Fruit fly (Drosophila melanogaster): Measurements from ENCODE around the gene Hsp26.

Hsp26 gene

DNA sequence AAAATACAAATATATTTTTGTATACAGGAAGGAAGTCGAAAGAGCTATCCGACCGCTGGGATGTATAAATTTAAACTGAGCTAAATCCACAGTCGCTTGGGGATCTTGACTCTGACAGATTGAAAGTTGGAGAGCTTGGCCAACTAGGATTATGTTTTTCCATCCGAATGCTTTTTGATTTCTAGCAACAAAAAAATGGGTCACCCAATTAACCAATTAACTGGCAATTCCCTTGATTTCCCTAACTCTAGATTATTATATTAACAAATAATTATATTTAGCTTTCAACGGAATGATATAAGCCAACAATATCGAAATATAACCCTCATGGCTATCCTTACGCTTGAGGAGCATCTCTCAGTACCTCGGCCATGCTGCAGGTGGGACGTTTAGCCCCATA lies 40.1 kb upstream of the Hsp26 start, which contains the start of gene CG3982:
Gene CG3982 (minus strand): TSS at position 101 of the 400 bp plus-strand sequence.
- TF ChIP-seq vvl (GFP tag; IDR thresholded peaks at IDR 0.05), result no peak
- no peak for TF ChIP-seq CG7556 (GFP tag; optimal IDR thresholded peaks at IDR 0.05)
- TF ChIP-seq dysf (GFP tag; IDR thresholded peaks at IDR 0.05), result no peak
- no peak for TF ChIP-seq Vsx1 (GFP tag; optimal IDR thresholded peaks at IDR 0.05)
- no peak for TF ChIP-seq CG6813 (GFP tag; optimal IDR thresholded peaks at IDR 0.05)
- TF ChIP-seq ewg (GFP tag; optimal IDR thresholded peaks at IDR 0.05), result no peak
- no peak for TF ChIP-seq oc (tag; optimal IDR thresholded peaks at IDR 0.05)
- no peak for TF ChIP-seq HLH4C (GFP tag; IDR thresholded peaks at IDR 0.05; ENCODE audit: partially characterized antibody)
- no peak for TF ChIP-seq MBD-R2 (GFP tag; IDR thresholded peaks at IDR 0.05)
- no peak for TF ChIP-seq Usf (GFP tag; optimal IDR thresholded peaks at IDR 0.05)
- no peak for TF ChIP-seq pnt (GFP tag; optimal IDR thresholded peaks at IDR 0.05)
- no peak for TF ChIP-seq CG4328 (GFP tag; optimal IDR thresholded peaks at IDR 0.05)
- TF ChIP-seq wor (GFP tag; IDR thresholded peaks at IDR 0.05), result no peak
- no peak for TF ChIP-seq CG32772 (GFP tag; IDR thresholded peaks at IDR 0.05)

DNA sequence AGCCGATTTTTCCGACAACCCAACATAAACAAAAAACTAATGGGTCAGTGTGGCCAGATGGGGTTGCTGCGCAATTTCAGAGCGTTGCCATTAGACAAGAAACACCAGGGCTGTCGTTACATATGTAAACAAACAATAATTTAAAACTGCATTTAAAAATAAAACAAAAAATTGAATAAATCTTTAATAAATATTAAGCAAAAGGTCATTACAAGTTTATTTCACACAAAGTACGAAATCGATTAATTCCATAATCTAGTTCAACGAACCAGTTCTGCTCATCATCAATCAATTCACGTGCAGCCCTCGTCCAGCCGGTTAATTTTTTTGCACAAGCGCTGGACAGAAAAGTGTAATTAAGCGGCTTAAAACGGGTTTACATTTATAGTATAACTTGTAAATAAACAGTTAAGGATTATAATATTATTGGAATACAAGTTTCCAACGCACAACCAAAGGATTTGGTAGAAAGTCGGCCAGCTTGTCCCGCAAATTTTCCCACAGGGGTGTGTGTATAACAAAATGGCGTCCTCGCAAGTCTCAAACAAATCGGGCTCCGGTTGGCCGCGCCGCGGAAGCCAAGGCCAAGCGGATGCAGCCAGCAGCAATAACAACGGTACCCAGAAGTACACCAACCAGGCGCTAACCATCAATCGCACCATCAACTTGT lies 33.7 kb upstream of the Hsp26 start, which contains the start of the genes CG4022 and Cpsf5:
Gene CG4022 (minus strand): TSS at position 79 of the 670 bp plus-strand sequence.
Gene Cpsf5 (plus strand): TSS at position 285 of the 670 bp plus-strand sequence.
- TF ChIP-seq pzg (GFP tag; optimal IDR thresholded peaks at IDR 0.05) (peak; percentile 82), sqz (GFP tag; optimal IDR thresholded peaks at IDR 0.05) (peak; percentile 84), C15 (GFP tag; IDR thresholded peaks at IDR 0.05) (peak; percentile 79; the same call in 1 of the 3 replicates), pros (GFP tag; optimal IDR thresholded peaks at IDR 0.05) (no peak), CG4328 (GFP tag; optimal IDR thresholded peaks at IDR 0.05) (peak; percentile 78), Ssrp (tag; optimal IDR thresholded peaks at IDR 0.05) (peak; percentile 84), seq (GFP tag; IDR thresholded peaks at IDR 0.05) (peak; percentile 74), klu (GFP tag; IDR thresholded peaks at IDR 0.05) (peak; percentile 77), al (GFP tag; IDR thresholded peaks at IDR 0.05) (peak; percentile 79), cwo (GFP tag; optimal IDR thresholded peaks at IDR 0.05) (peak; percentile 58), CG2116 (GFP tag; optimal IDR thresholded peaks at IDR 0.05) (peak; percentile 83), fd64A (GFP tag; optimal IDR thresholded peaks at IDR 0.05) (no peak), ap (GFP tag; IDR thresholded peaks at IDR 0.05) (peak; percentile 56), pum (GFP tag; optimal IDR thresholded peaks at IDR 0.05) (peak; percentile 61), Awh (GFP tag; IDR thresholded peaks at IDR 0.05) (peak; percentile 62; the same call in 1 of the 2 replicates), CG16815 (GFP tag; optimal IDR thresholded peaks at IDR 0.05) (peak; percentile 70), CG10431 (GFP tag; optimal IDR thresholded peaks at IDR 0.05) (peak; percentile 81), CG2202 (tag; optimal IDR thresholded peaks at IDR 0.05) (peak; percentile 69), CG17612 (GFP tag; IDR thresholded peaks at IDR 0.05) (no peak), CG6654 (GFP tag; optimal IDR thresholded peaks at IDR 0.05) (no peak), Med (GFP tag) (peak; percentile 92), gfzf (GFP tag; optimal IDR thresholded peaks at IDR 0.05) (peak; percentile 71), schlank (tag; optimal IDR thresholded peaks at IDR 0.05) (peak; percentile 63), CG30403 (GFP tag; optimal IDR thresholded peaks at IDR 0.05) (peak; percentile 90), Optix (GFP tag; IDR thresholded peaks at IDR 0.05) (no peak; the same call in 1 of the 3 replicates), grau (tag; optimal IDR thresholded peaks at IDR 0.05) (peak; percentile 86), CG16779 (GFP tag; IDR thresholded peaks at IDR 0.05) (no peak), corto (GFP tag; optimal IDR thresholded peaks at IDR 0.05) (no peak), br (optimal IDR thresholded peaks at IDR 0.05) (no peak), CG13894 (tag; optimal IDR thresholded peaks at IDR 0.05) (no peak), Dip2 (GFP tag; IDR thresholded peaks at IDR 0.05) (no peak), CG13296 (GFP tag; optimal IDR thresholded peaks at IDR 0.05) (peak; percentile 72), ac (GFP tag; optimal IDR thresholded peaks at IDR 0.05) (peak; percentile 20), Kr (GFP tag; optimal IDR thresholded peaks at IDR 0.05) (no peak), hth (optimal IDR thresholded peaks at IDR 0.05) (no peak), dmrt11E (tag; optimal IDR thresholded peaks at IDR 0.05) (peak; percentile 86), CG30020 (tag; optimal IDR thresholded peaks at IDR 0.05) (peak; percentile 78)
